Fruit fly (Drosophila melanogaster): ENCODE data around the gene CG5265.

CG5265 gene

DNA sequence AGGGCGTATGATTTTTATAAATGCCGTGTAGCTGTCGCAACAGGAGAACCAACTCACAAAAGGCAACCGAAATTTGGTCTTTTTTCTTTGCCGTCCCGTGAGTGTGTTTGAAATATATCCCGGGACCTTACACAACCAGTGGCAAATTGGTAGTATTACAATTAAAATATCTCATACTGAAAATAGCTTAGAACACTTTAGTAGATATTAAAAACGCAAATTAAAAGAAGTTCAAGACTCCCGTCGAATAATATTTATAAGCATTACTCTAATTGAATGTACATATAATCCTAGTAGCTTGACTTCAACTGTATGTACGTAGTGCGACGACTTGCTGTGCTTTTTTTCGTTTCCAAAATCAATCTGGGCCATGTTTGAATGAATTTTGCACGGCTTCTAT is 39.3 kb downstream of the CG5265 start:
- TF ChIP-seq Vsx2 (GFP tag; optimal IDR thresholded peaks at IDR 0.05; ENCODE audit: partially characterized antibody) (no peak), Sp1 (GFP tag; optimal IDR thresholded peaks at IDR 0.05) (no peak), ey (GFP tag; optimal IDR thresholded peaks at IDR 0.05) (no peak), Abd-B (GFP tag; optimal IDR thresholded peaks at IDR 0.05) (no peak), OdsH (GFP tag; optimal IDR thresholded peaks at IDR 0.05) (no peak), Jra (GFP tag; optimal IDR thresholded peaks at IDR 0.05) (no peak), CG32264 (GFP tag; optimal IDR thresholded peaks at IDR 0.05) (no peak), N (GFP tag; optimal IDR thresholded peaks at IDR 0.05) (no peak)

Measured in whole organism, wandering third instar larva.